Worm (Caenorhabditis elegans) whole organism, early embryonic: ENCODE data around the gene C47D12.5.

Experiments used
- ama-1 ChIP-seq: fragments of 150-350 bp; optimal IDR thresholded peaks from 2 replicates; lab custom pipeline; 2014
- ets-7 ChIP-seq: sonication (generic microtip); optimal IDR thresholded peaks from 2 replicates; lab custom pipeline; 2016; ENCODE audit warnings: missing genotype, missing genetic modification characterization, missing compliant biosample characterization
- hmbx-1 ChIP-seq: sonication (generic microtip); optimal IDR thresholded peaks from 2 replicates; lab custom pipeline; 2016; ENCODE audit warnings: mild to moderate bottlenecking, missing genetic modification characterization, missing compliant biosample characterization
- hnd-1 ChIP-seq: sonication (generic microtip); optimal IDR thresholded peaks from 2 replicates; lab custom pipeline; 2016; ENCODE audit warnings: missing genetic modification characterization, missing compliant biosample characterization
- sea-1 ChIP-seq: fragments of 200-800 bp; sonication (Bioruptor generic); conservative IDR thresholded peaks from 2 replicates; pipeline ENCODE4 v1.3.6; 2022; ENCODE audit warnings: missing genetic modification characterization, missing compliant biosample characterization

- TF ChIP-seq hnd-1 (tag; lab: Kevin White, UChicago) (no peak), ets-7 (no peak), ama-1 (no peak), hmbx-1 (tag; lab: Kevin White, UChicago) (no peak), sea-1 (GFP tag; lab: Robert Waterston, UW) (no peak)
Measured at ce11 chrII:11714728-11715127, 29.7 kb upstream of the C47D12.5 start.
